Worm (Caenorhabditis elegans): Measurements from ENCODE around the gene grl-27.
"Not testable (repeated sequence)": the region's sequence is repeated elsewhere in the genome, so short reads cannot be mapped to it uniquely, and the experiment has no call there.

ce11 chrV:3570695-3571094, 5.0 kb downstream of the grl-27 start, which contains the start of gene F40C5.2:
- not testable (repeated sequence) for TF ChIP-seq fkh-8 (tag; optimal IDR thresholded peaks at IDR 0.05); nhr-237 (tag; optimal IDR thresholded peaks at IDR 0.05); fkh-4 (tag; optimal IDR thresholded peaks at IDR 0.05; ENCODE audit: borderline replicate concordance); fkh-10 (GFP tag; optimal IDR thresholded peaks at IDR 0.05); isw-1 (GFP tag; IDR thresholded peaks at IDR 0.05); ceh-82 (tag; optimal IDR thresholded peaks at IDR 0.05); ceh-90 (tag; optimal IDR thresholded peaks at IDR 0.05); zag-1 (tag; optimal IDR thresholded peaks at IDR 0.05); blmp-1 (tag; optimal IDR thresholded peaks at IDR 0.05); jun-1 (tag; optimal IDR thresholded peaks at IDR 0.05); fos-1 (tag; optimal IDR thresholded peaks at IDR 0.05)
